Fruit fly (Drosophila melanogaster) Kc167 (cell line): ENCODE results near the gene Inx7.

Experiments used
- Myc ChIP-seq: fragments of >200 bp; optimal IDR thresholded peaks from 2 replicates; lab custom pipeline; 2017; ENCODE audit warnings: missing external identifiers
- Sin3A ChIP-seq: fragments of >200 bp; optimal IDR thresholded peaks from 2 replicates; lab custom pipeline; 2018; ENCODE audit warnings: missing external identifiers
- h ChIP-seq: fragments of >200 bp; optimal IDR thresholded peaks from 3 replicates; lab custom pipeline; 2018; ENCODE audit warnings: missing external identifiers
- insv ChIP-seq: fragments of >200 bp; optimal IDR thresholded peaks from 3 replicates; lab custom pipeline; 2018; ENCODE audit warnings: missing external identifiers
- ttk ChIP-seq: sonication (Bioruptor generic); optimal IDR thresholded peaks from 2 replicates; lab custom pipeline; 2017; ENCODE audit warnings: missing external identifiers

DNA sequence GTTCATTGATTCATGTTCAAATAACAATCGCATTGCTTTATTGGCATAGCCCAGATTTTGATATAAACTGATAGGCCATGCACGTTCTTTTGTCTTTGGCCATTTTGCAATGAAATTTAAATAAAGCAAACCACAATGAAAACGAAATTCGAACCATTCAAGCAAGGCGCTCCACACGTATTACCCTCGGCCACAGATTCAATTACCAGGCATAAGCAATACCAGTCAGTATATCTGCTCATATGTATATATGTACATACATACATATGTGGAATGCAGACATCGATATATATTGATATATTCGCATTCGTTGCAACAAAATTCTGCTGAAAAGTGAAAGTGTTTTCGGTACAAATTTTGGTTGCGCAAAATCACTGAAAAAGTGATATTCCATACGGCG is 1.8 kb upstream of the Inx7 start:
- TF ChIP-seq Sin3A (lab: Kevin White, UChicago) (no peak), insv (no peak), Myc (no peak), ttk (lab: Kevin White, UChicago) (no peak), h (lab: Kevin White, UChicago) (no peak)
